Fruit fly (Drosophila melanogaster) whole organism, embryonic: ENCODE data around the gene CG17819.

Experiments
- CG8290 ChIP-seq, 3 experiments: fragments of 200-800 bp; sonication (Bioruptor generic); optimal IDR thresholded peaks; 2 replicates each; lab custom pipeline; 2016 to 2019; ENCODE audit warnings: missing biosample characterization in 3 of 3, missing genetic modification characterization in 3 of 3, mild to moderate bottlenecking in 2 of 3, moderate library complexity in 1 of 3
- Kr ChIP-seq: fragments of 200-800 bp; sonication (Bioruptor generic); optimal IDR thresholded peaks from 2 replicates; lab custom pipeline; 2017; ENCODE audit warnings: missing biosample characterization, mild to moderate bottlenecking, missing genetic modification characterization
- dmrt99B ChIP-seq: fragments of 200-800 bp; sonication (Bioruptor generic); optimal IDR thresholded peaks from 2 replicates; lab custom pipeline; 2018; ENCODE audit warnings: missing biosample characterization, mild to moderate bottlenecking, missing genetic modification characterization, moderate library complexity

- TF ChIP-seq Kr (GFP tag; lab: Kevin White, UChicago): no peak
- no peak for TF ChIP-seq dmrt99B (tag; lab: Kevin White, UChicago)
- no peak for TF ChIP-seq CG8290 (GFP tag; optimal IDR thresholded peaks at IDR 0.05; lab: Kevin White, UChicago)
- TF ChIP-seq CG8290 (tag; optimal IDR thresholded peaks at IDR 0.05; lab: Kevin White, UChicago): no peak
These were observed 26.2 kb upstream of the CG17819 start, which contains the start of gene Qsox3 for dm6 chr3R:21911516-21911915.
